Fruit fly (Drosophila melanogaster): ENCODE data around the gene CG3534.
"Not testable (repeated sequence)": the region's sequence is repeated elsewhere in the genome, so short reads cannot be mapped to it uniquely, and the experiment has no call there.

CG3534 gene

dm6 chr3R:16986181-16987074, 9.8 kb upstream of the CG3534 start (continued):
- TF ChIP-seq CG9705 (GFP tag; optimal IDR thresholded peaks at IDR 0.05), result peak; percentile 64
- TF ChIP-seq GATAd (GFP tag; optimal IDR thresholded peaks at IDR 0.05), result no peak
- peak; percentile 57 for TF ChIP-seq sage (GFP tag; optimal IDR thresholded peaks at IDR 0.05)
- peak; percentile 95 for TF ChIP-seq fru (GFP tag; optimal IDR thresholded peaks at IDR 0.05)
- peak; percentile 77 for TF ChIP-seq dmrt93B (GFP tag; optimal IDR thresholded peaks at IDR 0.05)
- TF ChIP-seq Abd-B (GFP tag; optimal IDR thresholded peaks at IDR 0.05), result no peak

DNA sequence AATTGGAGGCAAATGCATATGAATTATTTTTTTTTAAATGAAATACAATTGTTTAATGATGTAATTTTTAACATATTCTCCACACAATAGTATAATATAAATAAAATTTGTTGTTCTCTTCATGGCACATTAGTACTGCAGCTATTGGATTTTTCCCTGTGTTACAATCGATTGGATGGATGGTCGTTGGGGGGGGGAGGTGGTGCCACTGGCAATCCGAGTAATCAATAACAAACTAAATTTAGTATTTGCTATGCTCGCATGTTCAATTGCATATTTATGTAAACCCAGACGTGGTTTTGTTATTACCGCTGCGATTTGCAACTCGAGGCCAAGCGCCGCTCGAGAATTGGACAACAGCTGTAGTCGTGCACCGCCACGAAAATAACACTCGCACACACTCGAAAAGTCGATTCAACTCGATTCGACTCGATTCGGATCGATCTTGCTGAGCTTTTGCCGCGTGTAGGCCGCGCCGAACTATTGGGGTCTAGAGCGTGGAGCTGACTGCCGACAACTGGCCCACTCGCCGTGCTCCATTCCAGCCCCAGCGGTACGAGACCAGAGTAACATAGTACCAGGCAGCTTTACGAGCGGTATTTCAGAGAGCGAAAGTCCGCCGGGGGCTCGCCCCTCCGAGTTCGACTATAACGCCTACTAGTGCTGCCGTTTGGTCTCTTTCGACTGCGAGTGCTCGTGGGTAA, 8.9 kb upstream of the CG3534 start, which contains the start of gene CG18622:
Gene CG18622 (minus strand): TSS at position 513 of the 704 bp plus-strand sequence.
- TF ChIP-seq woc (GFP tag; optimal IDR thresholded peaks at IDR 0.05) (no peak), usp (GFP tag; optimal IDR thresholded peaks at IDR 0.05) (no peak), dsf (GFP tag; optimal IDR thresholded peaks at IDR 0.05; ENCODE audit: borderline replicate concordance) (no peak), Hr83 (GFP tag; optimal IDR thresholded peaks at IDR 0.05; ENCODE audit: poor library complexity, severe bottlenecking) (peak; percentile 20), Sp1 (GFP tag; optimal IDR thresholded peaks at IDR 0.05) (no peak), sage (GFP tag; optimal IDR thresholded peaks at IDR 0.05) (no peak), lola (GFP tag; optimal IDR thresholded peaks at IDR 0.05) (no peak), h (GFP tag; optimal IDR thresholded peaks at IDR 0.05) (peak; percentile 16), dmrt93B (GFP tag; optimal IDR thresholded peaks at IDR 0.05) (no peak), dl (GFP tag; optimal IDR thresholded peaks at IDR 0.05; ENCODE audit: insufficient read depth in 1 of 2, partially characterized antibody in 2 of 2) (peak in 1 of 2 experiments; percentile 23), HLH106 (tag; optimal IDR thresholded peaks at IDR 0.05) (no peak), Rel (GFP tag; optimal IDR thresholded peaks at IDR 0.05) (no peak), Rel (tag; optimal IDR thresholded peaks at IDR 0.05) (peak; percentile 33), sv (GFP tag; optimal IDR thresholded peaks at IDR 0.05) (no peak), Myc (optimal IDR thresholded peaks at IDR 0.05) (no peak), Dif (GFP tag; optimal IDR thresholded peaks at IDR 0.05; ENCODE audit: partially characterized antibody) (peak; percentile 44), CG9705 (GFP tag; optimal IDR thresholded peaks at IDR 0.05) (no peak)

- TF ChIP-seq Abd-B (GFP tag; optimal IDR thresholded peaks at IDR 0.05) (no peak), Rel (GFP tag; optimal IDR thresholded peaks at IDR 0.05) (no peak), Rel (tag; optimal IDR thresholded peaks at IDR 0.05) (no peak), Hnf4 (GFP tag; optimal IDR thresholded peaks at IDR 0.05) (no peak), Mio (GFP tag; optimal IDR thresholded peaks at IDR 0.05) (no peak), N (GFP tag; optimal IDR thresholded peaks at IDR 0.05) (no peak), ey (GFP tag; optimal IDR thresholded peaks at IDR 0.05) (no peak), CrebA (GFP tag; optimal IDR thresholded peaks at IDR 0.05; ENCODE audit: borderline replicate concordance) (no peak), tai (GFP tag; optimal IDR thresholded peaks at IDR 0.05) (no peak), woc (GFP tag; optimal IDR thresholded peaks at IDR 0.05) (no peak), Dfd (GFP tag; optimal IDR thresholded peaks at IDR 0.05) (no peak), foxo (GFP tag; optimal IDR thresholded peaks at IDR 0.05) (no peak), Vsx2 (GFP tag; optimal IDR thresholded peaks at IDR 0.05; ENCODE audit: partially characterized antibody) (no peak), lola (GFP tag; optimal IDR thresholded peaks at IDR 0.05) (no peak), CG32264 (GFP tag; optimal IDR thresholded peaks at IDR 0.05) (no peak), CG9705 (GFP tag; optimal IDR thresholded peaks at IDR 0.05) (no peak), jim (GFP tag; optimal IDR thresholded peaks at IDR 0.05) (no peak), Myc (optimal IDR thresholded peaks at IDR 0.05) (no peak), h (GFP tag; optimal IDR thresholded peaks at IDR 0.05) (no peak), pan (optimal IDR thresholded peaks at IDR 0.05) (no peak), fru (GFP tag; optimal IDR thresholded peaks at IDR 0.05) (no peak)
These were observed 8.3 kb upstream of the CG3534 start for dm6 chr3R:16987924-16988298.

- TF ChIP-seq Jra (GFP tag; optimal IDR thresholded peaks at IDR 0.05); dmrt93B (GFP tag; optimal IDR thresholded peaks at IDR 0.05); CrebA (GFP tag; optimal IDR thresholded peaks at IDR 0.05; ENCODE audit: borderline replicate concordance): not testable (repeated sequence)
These were observed 7.7 kb upstream of the CG3534 start, which contains the start of gene MESK4 for dm6 chr3R:16988514-16988913. MESK4 (plus strand) TSS chr3R:16988814.

Measured in whole organism, wandering third instar larva.